Fruit fly (Drosophila melanogaster) S2 (cell line): ENCODE measurements around the gene CG33643.

Experiments used
- CG8478 ChIP-seq: fragments of >200 bp; optimal IDR thresholded peaks from 2 replicates; lab custom pipeline; 2018
- CTCF ChIP-seq, 2 experiments: fragments of >200 bp; optimal IDR thresholded peaks; 2 replicates each; lab custom pipeline; 2018

DNA sequence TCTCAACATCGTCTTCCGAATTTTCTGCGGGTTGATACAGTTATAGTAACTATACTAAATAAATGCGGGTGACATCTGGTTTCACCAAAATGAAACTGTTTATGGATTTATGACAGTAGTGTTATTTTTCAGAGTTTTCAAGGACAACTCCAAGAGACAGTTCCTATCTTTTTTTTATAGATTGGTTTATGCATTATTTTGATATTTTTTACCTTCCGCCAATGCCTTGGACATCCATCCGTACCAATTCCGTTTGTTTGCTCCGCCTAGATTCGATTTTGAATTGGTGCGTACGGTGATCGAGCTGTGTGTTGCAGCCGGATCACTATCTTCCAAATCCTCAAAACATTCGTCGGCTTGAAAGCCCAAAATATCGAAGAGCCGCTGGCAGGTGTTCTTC lies 11.1 kb downstream of the CG33643 start, which contains the start of gene CG16853:
- TF ChIP-seq CTCF (optimal IDR thresholded peaks at IDR 0.05; lab: Kevin White, UChicago): no peak
- no peak for TF ChIP-seq CG8478
